Fruit fly (Drosophila melanogaster) whole organism, embryonic: ENCODE measurements around the gene CG7320.

Experiments
- Abd-B ChIP-seq: fragments of 200-800 bp; sonication (Bioruptor generic); optimal IDR thresholded peaks from 2 replicates; lab custom pipeline; 2018; ENCODE audit warnings: missing biosample characterization, mild to moderate bottlenecking, missing genetic modification characterization, moderate library complexity
- Bgb ChIP-seq: fragments of 200-800 bp; sonication (Bioruptor generic); IDR thresholded peaks from 2 replicates; pipeline ENCODE4 v1.3.6; 2022; ENCODE audit warnings: missing biosample characterization, missing genetic modification characterization; ENCODE audit not compliant: partially characterized antibody
- CG10274 ChIP-seq: fragments of 200-800 bp; sonication (Bioruptor generic); optimal IDR thresholded peaks from 3 replicates; lab custom pipeline; 2017; ENCODE audit warnings: missing biosample characterization, mild to moderate bottlenecking, missing genetic modification characterization
- CG10543 ChIP-seq: fragments of 200-800 bp; sonication (Bioruptor generic); optimal IDR thresholded peaks from 3 replicates; lab custom pipeline; 2017; ENCODE audit warnings: missing biosample characterization, mild to moderate bottlenecking, missing genetic modification characterization, moderate library complexity
- CG11398 ChIP-seq: fragments of 200-800 bp; sonication (Bioruptor generic); optimal IDR thresholded peaks from 2 replicates; lab custom pipeline; 2016; ENCODE audit warnings: missing biosample characterization, missing genetic modification characterization
- CG12104 ChIP-seq: fragments of 200-800 bp; sonication (Bioruptor generic); optimal IDR thresholded peaks from 3 replicates; lab custom pipeline; 2016; ENCODE audit warnings: missing biosample characterization, missing genetic modification characterization
- CG12155 ChIP-seq: fragments of 200-800 bp; sonication (Bioruptor generic); optimal IDR thresholded peaks from 3 replicates; lab custom pipeline; 2016; ENCODE audit warnings: missing biosample characterization, missing genetic modification characterization
- CG13123 ChIP-seq: fragments of 200-800 bp; sonication (Bioruptor generic); optimal IDR thresholded peaks from 2 replicates; lab custom pipeline; 2016; ENCODE audit warnings: missing biosample characterization, missing genetic modification characterization
- CG13424 ChIP-seq: fragments of 200-800 bp; sonication (Bioruptor generic); optimal IDR thresholded peaks from 2 replicates; lab custom pipeline; 2019; ENCODE audit warnings: missing biosample characterization, mild to moderate bottlenecking, missing genetic modification characterization, moderate library complexity
- CG14014 ChIP-seq: fragments of 200-800 bp; sonication (Bioruptor generic); IDR thresholded peaks from 2 replicates; pipeline ENCODE4 v1.3.6; 2022; ENCODE audit warnings: missing biosample characterization, missing genetic modification characterization
- CG16813 ChIP-seq: fragments of 200-800 bp; sonication (Bioruptor generic); IDR thresholded peaks from 3 replicates; pipeline ENCODE4 v1.3.6; 2022; ENCODE audit warnings: missing biosample characterization, missing genetic modification characterization; ENCODE audit not compliant: partially characterized antibody
- CG17568 ChIP-seq: fragments of 200-800 bp; sonication (Bioruptor generic); optimal IDR thresholded peaks from 2 replicates; lab custom pipeline; 2018; ENCODE audit warnings: missing biosample characterization, mild to moderate bottlenecking, missing genetic modification characterization, moderate library complexity
- CG18011 ChIP-seq: fragments of 200-800 bp; sonication (Bioruptor generic); optimal IDR thresholded peaks from 2 replicates; lab custom pipeline; 2017; ENCODE audit warnings: missing biosample characterization, missing genetic modification characterization, mild to moderate bottlenecking, moderate library complexity, missing genotype
- CG18599 ChIP-seq: fragments of 200-800 bp; sonication (Bioruptor generic); optimal IDR thresholded peaks from 3 replicates; lab custom pipeline; 2017; ENCODE audit warnings: missing biosample characterization, missing genetic modification characterization, mild to moderate bottlenecking, moderate library complexity, missing genetic modification reagents
- CG18764 ChIP-seq: fragments of 200-800 bp; sonication (Bioruptor generic); optimal IDR thresholded peaks from 3 replicates; lab custom pipeline; 2016; ENCODE audit warnings: missing biosample characterization, missing genetic modification characterization
- CG31441 ChIP-seq: fragments of 200-800 bp; sonication (Bioruptor generic); IDR thresholded peaks from 2 replicates; pipeline ENCODE4 v1.3.6; 2022; ENCODE audit warnings: missing biosample characterization, missing genetic modification characterization
- CG4617 ChIP-seq: fragments of 200-800 bp; sonication (Bioruptor generic); optimal IDR thresholded peaks from 3 replicates; lab custom pipeline; 2016; ENCODE audit warnings: missing biosample characterization, missing genetic modification characterization, borderline replicate concordance
- CG7963 ChIP-seq: fragments of 200-800 bp; sonication (Bioruptor generic); IDR thresholded peaks from 3 replicates; pipeline ENCODE4 v1.3.6; 2022; ENCODE audit warnings: missing biosample characterization, missing genetic modification characterization; ENCODE audit not compliant: partially characterized antibody
- CG8089 ChIP-seq: fragments of 200-800 bp; sonication (Bioruptor generic); optimal IDR thresholded peaks from 3 replicates; lab custom pipeline; 2016; ENCODE audit warnings: missing biosample characterization, missing genetic modification characterization
- CG9215 ChIP-seq: fragments of 200-800 bp; sonication (Bioruptor generic); IDR thresholded peaks from 2 replicates; pipeline ENCODE4 v1.3.6; 2022; ENCODE audit warnings: missing biosample characterization, missing genetic modification characterization
- CG9817 ChIP-seq: fragments of 200-800 bp; sonication (Bioruptor generic); optimal IDR thresholded peaks from 2 replicates; lab custom pipeline; 2018; ENCODE audit warnings: missing biosample characterization, mild to moderate bottlenecking, missing genetic modification characterization, moderate library complexity
- D19A ChIP-seq: fragments of 200-800 bp; optimal IDR thresholded peaks from 3 replicates; lab custom pipeline; 2019; ENCODE audit warnings: missing biosample characterization, mild to moderate bottlenecking, missing genetic modification characterization, moderate library complexity
- Deaf1 ChIP-seq: fragments of 200-800 bp; optimal IDR thresholded peaks from 3 replicates; lab custom pipeline; 2019; ENCODE audit warnings: missing biosample characterization, mild to moderate bottlenecking, missing genetic modification characterization, moderate library complexity
- ERR ChIP-seq: fragments of 200-800 bp; sonication (Bioruptor generic); optimal IDR thresholded peaks from 2 replicates; lab custom pipeline; 2016; ENCODE audit warnings: missing biosample characterization, missing genetic modification characterization
- Gsc ChIP-seq: fragments of 200-800 bp; sonication (Bioruptor generic); IDR thresholded peaks from 2 replicates; pipeline ENCODE4 v1.3.6; 2022; ENCODE audit warnings: missing biosample characterization, missing genetic modification characterization
- MBD-R2 ChIP-seq: fragments of 200-800 bp; sonication (Bioruptor generic); IDR thresholded peaks from 2 replicates; pipeline ENCODE4 v1.3.6; 2022; ENCODE audit warnings: missing biosample characterization, missing genetic modification characterization
- Meics ChIP-seq: fragments of 200-800 bp; sonication (Bioruptor generic); optimal IDR thresholded peaks from 2 replicates; lab custom pipeline; 2017; ENCODE audit warnings: missing biosample characterization, mild to moderate bottlenecking, missing genetic modification characterization
- Nf-YB ChIP-seq: fragments of 200-800 bp; sonication (Bioruptor generic); optimal IDR thresholded peaks from 3 replicates; lab custom pipeline; 2019; ENCODE audit warnings: missing biosample characterization, mild to moderate bottlenecking, missing genetic modification characterization, moderate library complexity
- PHDP ChIP-seq: fragments of 200-800 bp; sonication (Bioruptor generic); optimal IDR thresholded peaks from 3 replicates; lab custom pipeline; 2018; ENCODE audit warnings: missing biosample characterization, mild to moderate bottlenecking, missing genetic modification characterization, moderate library complexity
- Ravus ChIP-seq: fragments of 200-800 bp; sonication (Bioruptor generic); IDR thresholded peaks from 2 replicates; pipeline ENCODE4 v1.3.6; 2022; ENCODE audit warnings: missing biosample characterization, missing genetic modification characterization
- Side ChIP-seq: fragments of 200-800 bp; sonication (Bioruptor generic); optimal IDR thresholded peaks from 2 replicates; lab custom pipeline; 2016; ENCODE audit warnings: missing biosample characterization, missing genetic modification characterization
- Sox102F ChIP-seq: fragments of 200-800 bp; sonication (Bioruptor generic); optimal IDR thresholded peaks from 2 replicates; lab custom pipeline; 2018; ENCODE audit warnings: missing biosample characterization, mild to moderate bottlenecking, missing genetic modification characterization, moderate library complexity
- Xbp1 ChIP-seq: fragments of 200-800 bp; sonication (Bioruptor generic); optimal IDR thresholded peaks from 3 replicates; lab custom pipeline; 2016; ENCODE audit warnings: missing biosample characterization, mild to moderate bottlenecking, missing genetic modification characterization
- bigmax ChIP-seq: fragments of 200-800 bp; sonication (Bioruptor generic); optimal IDR thresholded peaks from 2 replicates; lab custom pipeline; 2018; ENCODE audit warnings: missing biosample characterization, mild to moderate bottlenecking, missing genetic modification characterization
- chif ChIP-seq, 2 experiments: fragments of 200-800 bp; sonication (Bioruptor generic); optimal IDR thresholded peaks; 3 replicates each; lab custom pipeline; 2016; ENCODE audit warnings: missing biosample characterization in 2 of 2, missing genetic modification characterization in 2 of 2
- en ChIP-seq: fragments of 200-800 bp; sonication (Bioruptor generic); optimal IDR thresholded peaks from 2 replicates; lab custom pipeline; 2016; ENCODE audit warnings: missing biosample characterization, missing genetic modification characterization
- gsb ChIP-seq: fragments of 200-800 bp; sonication (Bioruptor generic); IDR thresholded peaks from 2 replicates; pipeline ENCODE4 v1.3.6; 2022; ENCODE audit warnings: missing biosample characterization, missing genetic modification characterization
- gsb-n ChIP-seq: fragments of 200-800 bp; sonication (Bioruptor generic); optimal IDR thresholded peaks from 3 replicates; lab custom pipeline; 2018; ENCODE audit warnings: missing biosample characterization, mild to moderate bottlenecking, missing genetic modification characterization
- inv ChIP-seq: fragments of 200-800 bp; sonication (Bioruptor generic); IDR thresholded peaks from 2 replicates; pipeline ENCODE4 v1.3.6; 2022; ENCODE audit warnings: missing biosample characterization, missing genetic modification characterization; ENCODE audit not compliant: partially characterized antibody
- kni ChIP-seq: fragments of 200-800 bp; sonication (Bioruptor generic); optimal IDR thresholded peaks from 3 replicates; lab custom pipeline; 2017; ENCODE audit warnings: mild to moderate bottlenecking, missing biosample characterization, missing genetic modification reagents, missing genetic modification characterization
- maf-S ChIP-seq: fragments of 200-800 bp; sonication (Bioruptor generic); optimal IDR thresholded peaks from 2 replicates; lab custom pipeline; 2016; ENCODE audit warnings: missing biosample characterization, missing genetic modification characterization
- mam ChIP-seq: fragments of 200-800 bp; sonication (Bioruptor generic); optimal IDR thresholded peaks from 3 replicates; lab custom pipeline; 2016; ENCODE audit warnings: missing biosample characterization, missing genetic modification characterization
- nmo ChIP-seq: fragments of 200-800 bp; sonication (Bioruptor generic); optimal IDR thresholded peaks from 2 replicates; lab custom pipeline; 2018; ENCODE audit warnings: missing biosample characterization, mild to moderate bottlenecking, missing genetic modification characterization, moderate library complexity
- repo ChIP-seq: fragments of 200-800 bp; sonication (Bioruptor generic); optimal IDR thresholded peaks from 2 replicates; lab custom pipeline; 2016; ENCODE audit warnings: missing biosample characterization, missing genetic modification characterization
- schlank ChIP-seq: fragments of 200-800 bp; sonication (Bioruptor generic); optimal IDR thresholded peaks from 2 replicates; lab custom pipeline; 2018; ENCODE audit warnings: missing biosample characterization, mild to moderate bottlenecking, missing genetic modification characterization
- slbo ChIP-seq: fragments of 200-800 bp; sonication (Bioruptor generic); IDR thresholded peaks from 2 replicates; pipeline ENCODE4 v1.3.6; 2022; ENCODE audit warnings: missing biosample characterization, missing genetic modification characterization
- tap ChIP-seq: fragments of 200-800 bp; optimal IDR thresholded peaks from 3 replicates; lab custom pipeline; 2019; ENCODE audit warnings: missing biosample characterization, mild to moderate bottlenecking, missing genetic modification characterization, moderate library complexity
- ttk ChIP-seq: fragments of 200-800 bp; sonication (Bioruptor generic); IDR thresholded peaks from 2 replicates; pipeline ENCODE4 v2.1.2; 2022; ENCODE audit warnings: missing biosample characterization, missing genetic modification characterization
- vvl ChIP-seq: fragments of 200-800 bp; sonication (Bioruptor generic); IDR thresholded peaks from 2 replicates; pipeline ENCODE4 v1.3.6; 2022; ENCODE audit warnings: missing biosample characterization, missing genetic modification characterization
- wor ChIP-seq: fragments of 200-800 bp; sonication (Bioruptor generic); IDR thresholded peaks from 2 replicates; pipeline ENCODE4 v1.3.6; 2022; ENCODE audit warnings: missing biosample characterization, missing genetic modification characterization
- zen ChIP-seq: fragments of 200-800 bp; sonication (Bioruptor generic); optimal IDR thresholded peaks from 3 replicates; lab custom pipeline; 2018; ENCODE audit warnings: missing biosample characterization, mild to moderate bottlenecking, missing genetic modification characterization, moderate library complexity

CG7320 gene

dm6 chr3L:18242096-18242495 is 40.8 kb downstream of the CG7320 start (continued):
- TF ChIP-seq repo (no peak), chif (GFP tag; optimal IDR thresholded peaks at IDR 0.05; lab: Kevin White, UChicago) (no peak), CG7963 (GFP tag; lab: Robert Waterston, UW) (no peak), Ravus (GFP tag; lab: Robert Waterston, UW) (no peak), PHDP (tag; lab: Kevin White, UChicago) (no peak), CG13424 (tag; lab: Kevin White, UChicago) (no peak), Abd-B (no peak), CG18599 (GFP tag; lab: Kevin White, UChicago) (no peak), Nf-YB (GFP tag; lab: Kevin White, UChicago) (peak; percentile 33), CG10543 (no peak), CG10274 (no peak), gsb-n (peak; percentile 64), D19A (tag; lab: Kevin White, UChicago) (peak; percentile 20), inv (GFP tag; lab: Robert Waterston, UW) (no peak), CG9817 (tag; lab: Kevin White, UChicago) (no peak), CG4617 (GFP tag; lab: Kevin White, UChicago) (no peak), Side (no peak), CG17568 (GFP tag; lab: Kevin White, UChicago) (peak; percentile 25), CG18011 (GFP tag; lab: Kevin White, UChicago) (no peak), CG11398 (GFP tag; lab: Kevin White, UChicago) (peak; percentile 43), Gsc (no peak), maf-S (GFP tag; lab: Kevin White, UChicago) (no peak), mam (GFP tag; lab: Kevin White, UChicago) (no peak), CG12155 (GFP tag; lab: Kevin White, UChicago) (no peak), CG16813 (GFP tag; lab: Robert Waterston, UW) (no peak), CG18764 (no peak), kni (GFP tag; lab: Kevin White, UChicago) (peak; percentile 55), CG8089 (peak; percentile 43), nmo (GFP tag; lab: Kevin White, UChicago) (no peak), slbo (GFP tag; lab: Robert Waterston, UW) (no peak), ERR (GFP tag; lab: Kevin White, UChicago) (no peak), MBD-R2 (GFP tag; lab: Robert Waterston, UW) (no peak), schlank (tag; lab: Kevin White, UChicago) (no peak), CG31441 (peak; percentile 23; the same call in 1 of the 2 replicates), vvl (GFP tag; lab: Robert Waterston, UW) (no peak), tap (tag; lab: Kevin White, UChicago) (no peak), ttk (GFP tag; lab: Robert Waterston, UW) (no peak), CG13123 (GFP tag; lab: Kevin White, UChicago) (no peak), Sox102F (GFP tag; lab: Kevin White, UChicago) (no peak), bigmax (GFP tag; lab: Kevin White, UChicago) (no peak), Meics (GFP tag; lab: Kevin White, UChicago) (no peak), en (no peak), zen (tag; lab: Kevin White, UChicago) (peak; percentile 21), CG9215 (no peak), gsb (no peak), Bgb (no peak), CG14014 (GFP tag; lab: Robert Waterston, UW) (no peak), wor (GFP tag; lab: Robert Waterston, UW) (no peak), CG12104 (GFP tag; lab: Kevin White, UChicago) (peak; percentile 34), Deaf1 (no peak), Xbp1 (GFP tag; lab: Kevin White, UChicago) (no peak)
